Worm (Caenorhabditis elegans) whole organism, young adult: ENCODE data around the gene usp-46.
A peak's percentile ranks its signal among the peaks of the same experiment; 100 is the strongest.

Source experiments
- B0035.1 ChIP-seq: sonication (generic microtip); optimal IDR thresholded peaks from 2 replicates; lab custom pipeline; 2016; ENCODE audit warnings: missing genetic modification characterization, mild to moderate bottlenecking, missing compliant biosample characterization, missing genotype, missing genetic modification reagents
- D2030.7 ChIP-seq: fragments of 200-800 bp; sonication (Bioruptor generic); IDR thresholded peaks from 2 replicates; pipeline ENCODE4 v1.3.6; 2022; ENCODE audit warnings: missing genetic modification reagents, missing genetic modification characterization, missing compliant biosample characterization
- F22D6.2 ChIP-seq: sonication (generic microtip); optimal IDR thresholded peaks from 2 replicates; lab custom pipeline; 2016; ENCODE audit warnings: mild to moderate bottlenecking, missing genetic modification characterization, missing compliant biosample characterization
- F33H1.4 ChIP-seq: fragments of 200-800 bp; sonication (Bioruptor generic); IDR thresholded peaks from 2 replicates; pipeline ENCODE4 v1.3.6; 2022; ENCODE audit warnings: missing genetic modification reagents, missing genetic modification characterization, missing compliant biosample characterization
- F37B4.10 ChIP-seq: fragments of 200-800 bp; sonication (Bioruptor generic); IDR thresholded peaks from 2 replicates; pipeline ENCODE4 v1.3.6; 2022; ENCODE audit warnings: missing genetic modification characterization, missing compliant biosample characterization
- F49E8.2 ChIP-seq: sonication (generic microtip); optimal IDR thresholded peaks from 3 replicates; lab custom pipeline; 2017; ENCODE audit warnings: missing genetic modification characterization, mild to moderate bottlenecking, missing compliant biosample characterization, antibody characterized with exemption, moderate library complexity; ENCODE audit not compliant: insufficient read depth
- F55B11.4 ChIP-seq: sonication (generic microtip); optimal IDR thresholded peaks from 2 replicates; lab custom pipeline; 2016; ENCODE audit warnings: missing compliant biosample characterization, missing genetic modification characterization, borderline replicate concordance; ENCODE audit not compliant: insufficient read depth
- K11D2.4 ChIP-seq: fragments of 200-800 bp; sonication (Bioruptor generic); IDR thresholded peaks from 2 replicates; pipeline ENCODE4 v1.3.6; 2022; ENCODE audit warnings: missing genetic modification reagents, missing genetic modification characterization, missing compliant biosample characterization
- K12H6.12 ChIP-seq: fragments of 200-800 bp; sonication (Bioruptor generic); optimal IDR thresholded peaks from 2 replicates; lab custom pipeline; 2018; ENCODE audit warnings: mild to moderate bottlenecking, missing genetic modification characterization, missing compliant biosample characterization
- T07F8.4 ChIP-seq: sonication (generic microtip); optimal IDR thresholded peaks from 2 replicates; lab custom pipeline; 2016; ENCODE audit warnings: mild to moderate bottlenecking, missing genetic modification characterization, moderate library complexity, missing compliant biosample characterization
- Y53G8AR.9 ChIP-seq: fragments of 200-800 bp; sonication (Bioruptor generic); conservative IDR thresholded peaks from 2 replicates; pipeline ENCODE4 v1.3.6; 2022; ENCODE audit warnings: missing genetic modification reagents, missing genetic modification characterization, missing compliant biosample characterization
- Y95B8A.8 ChIP-seq: fragments of 200-800 bp; sonication (Bioruptor generic); IDR thresholded peaks from 2 replicates; pipeline ENCODE4 v1.3.6; 2022; ENCODE audit warnings: missing genetic modification reagents, missing genetic modification characterization, missing compliant biosample characterization
- ZK185.1 ChIP-seq: sonication (generic microtip); optimal IDR thresholded peaks from 2 replicates; lab custom pipeline; 2016; ENCODE audit warnings: mild to moderate bottlenecking, missing genetic modification characterization, missing compliant biosample characterization; ENCODE audit not compliant: poor library complexity, severe bottlenecking
- akir-1 ChIP-seq: fragments of 200-800 bp; sonication (Bioruptor generic); optimal IDR thresholded peaks from 2 replicates; lab custom pipeline; 2018; ENCODE audit warnings: mild to moderate bottlenecking, missing genetic modification characterization, moderate library complexity, missing compliant biosample characterization
- aptf-2 ChIP-seq: fragments of 200-800 bp; sonication (Bioruptor generic); conservative IDR thresholded peaks from 2 replicates; pipeline ENCODE4 v1.3.6; 2022; ENCODE audit warnings: missing genetic modification reagents, missing genetic modification characterization, missing compliant biosample characterization
- attf-5 ChIP-seq: fragments of 200-800 bp; sonication (Bioruptor generic); optimal IDR thresholded peaks from 2 replicates; lab custom pipeline; 2018; ENCODE audit warnings: mild to moderate bottlenecking, missing genetic modification characterization, missing compliant biosample characterization
- ccch-3 ChIP-seq: fragments of 200-800 bp; sonication (Bioruptor generic); optimal IDR thresholded peaks from 2 replicates; lab custom pipeline; 2018; ENCODE audit warnings: mild to moderate bottlenecking, missing genetic modification characterization, missing compliant biosample characterization
- ceh-100 ChIP-seq: fragments of 200-800 bp; sonication (Bioruptor generic); IDR thresholded peaks from 2 replicates; pipeline ENCODE4 v1.3.6; 2022; ENCODE audit warnings: missing genetic modification reagents, missing genetic modification characterization, missing compliant biosample characterization
- ceh-27 ChIP-seq: fragments of 200-800 bp; sonication (Bioruptor generic); optimal IDR thresholded peaks from 2 replicates; lab custom pipeline; 2018; ENCODE audit warnings: mild to moderate bottlenecking, missing genetic modification characterization, moderate library complexity, missing compliant biosample characterization
- ceh-40 ChIP-seq: fragments of 200-800 bp; sonication (Bioruptor generic); IDR thresholded peaks from 2 replicates; pipeline ENCODE4 v1.3.6; 2022; ENCODE audit warnings: missing genetic modification characterization, missing compliant biosample characterization
- ceh-91 ChIP-seq: fragments of 200-800 bp; sonication (Bioruptor generic); IDR thresholded peaks from 2 replicates; pipeline ENCODE4 v1.3.6; 2022; ENCODE audit warnings: missing genetic modification reagents, missing genetic modification characterization, missing compliant biosample characterization
- chd-7 ChIP-seq: sonication (generic microtip); optimal IDR thresholded peaks from 2 replicates; lab custom pipeline; 2016; ENCODE audit warnings: mild to moderate bottlenecking, missing genetic modification characterization, moderate library complexity, missing compliant biosample characterization
- efl-1 ChIP-seq: fragments of 150-350 bp; optimal IDR thresholded peaks from 2 replicates; lab custom pipeline; 2014; ENCODE audit warnings: missing biosample characterization, missing genetic modification reagents, missing genetic modification characterization
- egl-44 ChIP-seq: fragments of 200-800 bp; sonication (Bioruptor generic); IDR thresholded peaks from 2 replicates; pipeline ENCODE4 v1.3.6; 2022; ENCODE audit warnings: missing genetic modification reagents, missing genetic modification characterization, missing compliant biosample characterization
- egrh-3 ChIP-seq: fragments of 200-800 bp; sonication (Bioruptor generic); IDR thresholded peaks from 2 replicates; pipeline ENCODE4 v1.3.6; 2022; ENCODE audit warnings: missing genetic modification reagents, missing genetic modification characterization, missing compliant biosample characterization
- fkh-3 ChIP-seq: sonication (generic microtip); optimal IDR thresholded peaks from 2 replicates; lab custom pipeline; 2016; ENCODE audit warnings: mild to moderate bottlenecking, missing genetic modification characterization, missing compliant biosample characterization
- him-1 ChIP-seq: sonication (generic microtip); optimal IDR thresholded peaks from 2 replicates; lab custom pipeline; 2016; ENCODE audit warnings: missing genotype, missing genetic modification reagents, missing genetic modification characterization, missing compliant biosample characterization
- hlh-12 ChIP-seq: sonication (generic microtip); optimal IDR thresholded peaks from 2 replicates; lab custom pipeline; 2016; ENCODE audit warnings: missing genetic modification characterization, missing compliant biosample characterization
- lin-54 ChIP-seq: fragments of 200-800 bp; sonication (Bioruptor generic); optimal IDR thresholded peaks from 2 replicates; lab custom pipeline; 2018; ENCODE audit warnings: mild to moderate bottlenecking, missing genetic modification characterization, missing compliant biosample characterization
- lsy-27 ChIP-seq: sonication (generic microtip); optimal IDR thresholded peaks from 2 replicates; lab custom pipeline; 2017; ENCODE audit warnings: missing genetic modification characterization, mild to moderate bottlenecking, missing compliant biosample characterization, antibody characterized with exemption, missing genotype, borderline replicate concordance; ENCODE audit not compliant: insufficient read depth
- madf-10 ChIP-seq: sonication (generic microtip); optimal IDR thresholded peaks from 2 replicates; lab custom pipeline; 2016; ENCODE audit warnings: mild to moderate bottlenecking, missing genetic modification characterization, missing compliant biosample characterization
- madf-8 ChIP-seq: fragments of 200-800 bp; sonication (Bioruptor generic); conservative IDR thresholded peaks from 2 replicates; pipeline ENCODE4 v1.3.6; 2022; ENCODE audit warnings: missing genetic modification reagents, missing genetic modification characterization, missing compliant biosample characterization
- mxl-1 ChIP-seq: sonication (generic microtip); optimal IDR thresholded peaks from 2 replicates; lab custom pipeline; 2016; ENCODE audit warnings: missing genetic modification characterization, missing compliant biosample characterization
- nfya-1 ChIP-seq: sonication (generic microtip); optimal IDR thresholded peaks from 2 replicates; lab custom pipeline; 2017; ENCODE audit warnings: antibody characterized with exemption, missing compliant biosample characterization, missing genetic modification characterization, borderline replicate concordance; ENCODE audit not compliant: insufficient read depth
- nfyb-1 ChIP-seq: fragments of 200-800 bp; sonication (Bioruptor generic); IDR thresholded peaks from 2 replicates; pipeline ENCODE4 v1.3.6; 2022; ENCODE audit warnings: missing genetic modification reagents, missing genetic modification characterization, missing compliant biosample characterization
- nhr-120 ChIP-seq: fragments of 200-800 bp; sonication (Bioruptor generic); IDR thresholded peaks from 2 replicates; pipeline ENCODE4 v1.3.6; 2022; ENCODE audit warnings: missing genetic modification characterization, missing compliant biosample characterization
- nhr-179 ChIP-seq: sonication (generic microtip); optimal IDR thresholded peaks from 2 replicates; lab custom pipeline; 2016; ENCODE audit warnings: mild to moderate bottlenecking, missing genetic modification characterization, missing compliant biosample characterization
- pbrm-1 ChIP-seq: fragments of 200-800 bp; sonication (Bioruptor generic); IDR thresholded peaks from 2 replicates; pipeline ENCODE4 v1.3.6; 2022; ENCODE audit warnings: missing genetic modification reagents, missing genetic modification characterization, missing compliant biosample characterization
- pha-4 ChIP-seq: fragments of 150-350 bp; sonication (generic microtip); optimal IDR thresholded peaks from 2 replicates; lab custom pipeline; 2014; ENCODE audit warnings: missing biosample characterization, missing genetic modification reagents, missing genetic modification characterization
- repo-1 ChIP-seq: sonication (generic microtip); optimal IDR thresholded peaks from 2 replicates; lab custom pipeline; 2017; ENCODE audit warnings: mild to moderate bottlenecking, missing genetic modification characterization, missing compliant biosample characterization
- sdz-38 ChIP-seq: sonication (generic microtip); optimal IDR thresholded peaks from 2 replicates; lab custom pipeline; 2016; ENCODE audit warnings: missing genotype, missing genetic modification characterization, missing compliant biosample characterization
- snpc-1.3 ChIP-seq: sonication (generic microtip); optimal IDR thresholded peaks from 2 replicates; lab custom pipeline; 2017; ENCODE audit warnings: missing genetic modification characterization, mild to moderate bottlenecking, missing compliant biosample characterization, antibody characterized with exemption, moderate library complexity, missing genotype, missing genetic modification reagents; ENCODE audit not compliant: insufficient read depth
- tbp1 ChIP-seq: fragments of 200-800 bp; sonication (Bioruptor generic); optimal IDR thresholded peaks from 2 replicates; lab custom pipeline; 2018; ENCODE audit warnings: mild to moderate bottlenecking, missing genetic modification characterization, missing compliant biosample characterization
- unc-130 ChIP-seq: sonication (generic microtip); optimal IDR thresholded peaks from 2 replicates; lab custom pipeline; 2016; ENCODE audit warnings: missing genetic modification reagents, missing genetic modification characterization, missing compliant biosample characterization
- xnd-1 ChIP-seq: sonication (generic microtip); optimal IDR thresholded peaks from 2 replicates; lab custom pipeline; 2016; ENCODE audit warnings: missing genotype, missing genetic modification reagents, missing genetic modification characterization, missing compliant biosample characterization
- ztf-22 ChIP-seq: fragments of 200-800 bp; sonication (Bioruptor generic); optimal IDR thresholded peaks from 2 replicates; lab custom pipeline; 2018; ENCODE audit warnings: mild to moderate bottlenecking, missing genetic modification characterization, moderate library complexity, missing compliant biosample characterization
- ztf-28 ChIP-seq: fragments of 200-800 bp; sonication (Bioruptor generic); IDR thresholded peaks from 2 replicates; pipeline ENCODE4 v1.3.6; 2022; ENCODE audit warnings: missing genetic modification reagents, missing genetic modification characterization, missing compliant biosample characterization
- ztf-6 ChIP-seq: fragments of 200-800 bp; sonication (Bioruptor generic); IDR thresholded peaks from 2 replicates; pipeline ENCODE4 v1.3.6; 2022; ENCODE audit warnings: missing genetic modification reagents, missing genetic modification characterization, missing compliant biosample characterization

The usp-46 gene

DNA sequence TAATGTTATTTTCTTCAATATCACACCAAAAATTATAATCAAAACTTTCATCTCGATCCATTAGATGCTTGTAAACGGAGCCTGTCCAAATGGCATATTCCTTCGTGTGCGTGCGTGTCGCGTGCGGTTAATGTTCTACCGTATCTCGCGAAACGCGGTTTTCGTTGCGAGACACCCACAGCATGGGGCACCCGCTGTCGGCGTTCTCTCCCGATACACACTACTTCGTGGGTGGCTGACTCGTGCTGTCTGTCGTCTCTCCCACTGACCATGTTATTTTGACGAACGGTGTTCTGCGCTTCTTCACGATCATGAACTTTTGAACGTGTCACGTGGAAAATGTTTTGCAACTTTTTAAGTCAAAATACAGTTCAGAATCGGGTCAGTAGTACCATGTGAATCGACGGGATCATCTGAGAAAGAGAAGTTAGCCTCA, 10.9 kb upstream of the usp-46 start (continued):
- TF ChIP-seq T07F8.4 (tag; lab: Kevin White, UChicago) (peak; percentile 57), snpc-1.3 (tag; lab: Kevin White, UChicago) (peak; percentile 21), Y53G8AR.9 (GFP tag; lab: Robert Waterston, UW) (peak; percentile 98), ceh-100 (peak; percentile 84), attf-5 (GFP tag; lab: Kevin White, UChicago) (peak; percentile 99), xnd-1 (tag; lab: Kevin White, UChicago) (no peak), ceh-91 (GFP tag; lab: Robert Waterston, UW) (no peak), hlh-12 (tag; lab: Kevin White, UChicago) (no peak), ceh-40 (GFP tag; lab: Robert Waterston, UW) (peak; percentile 79), K11D2.4 (GFP tag; lab: Robert Waterston, UW) (peak; percentile 98), lin-54 (peak; percentile 95), F37B4.10 (GFP tag; lab: Robert Waterston, UW) (peak; percentile 94; the same call in 1 of the 2 replicates), pha-4 (tag; lab: Kevin White, UChicago) (peak; percentile 95), ceh-27 (GFP tag; lab: Kevin White, UChicago) (peak; percentile 98), nfyb-1 (GFP tag; lab: Robert Waterston, UW) (peak; percentile 99), ztf-28 (peak; percentile 84; the same call in 1 of the 2 replicates), ztf-6 (GFP tag; lab: Robert Waterston, UW) (peak; percentile 77; the same call in 1 of the 2 replicates), nhr-120 (GFP tag; lab: Robert Waterston, UW) (no peak), K12H6.12 (tag; lab: Kevin White, UChicago) (peak; percentile 100), lsy-27 (no peak), D2030.7 (GFP tag; lab: Robert Waterston, UW) (0 out of 2 replicates have a peak, but pooled peaks have one; percentile 16), madf-10 (peak; percentile 94), B0035.1 (tag; lab: Kevin White, UChicago) (peak; percentile 90), fkh-3 (tag; lab: Kevin White, UChicago) (peak; percentile 61), egl-44 (GFP tag; lab: Robert Waterston, UW) (peak; percentile 96), repo-1 (tag; lab: Kevin White, UChicago) (peak; percentile 98), akir-1 (GFP tag; lab: Kevin White, UChicago) (peak; percentile 92), ccch-3 (GFP tag; lab: Kevin White, UChicago) (peak; percentile 59), ztf-22 (GFP tag; lab: Kevin White, UChicago) (peak; percentile 97), efl-1 (GFP tag; lab: Kevin White, UChicago) (no peak), nhr-179 (tag; lab: Kevin White, UChicago) (no peak), nfya-1 (no peak), madf-8 (GFP tag; lab: Robert Waterston, UW) (no peak), mxl-1 (no peak), aptf-2 (GFP tag; lab: Robert Waterston, UW) (0 out of 2 replicates have a peak, but pooled peaks have one; percentile 40), unc-130 (GFP tag; lab: Kevin White, UChicago) (peak; percentile 3), ZK185.1 (tag; lab: Kevin White, UChicago) (peak; percentile 90), him-1 (tag; lab: Kevin White, UChicago) (no peak), F49E8.2 (tag; lab: Kevin White, UChicago) (no peak), tbp1 (GFP tag; lab: Kevin White, UChicago) (peak; percentile 75), egrh-3 (GFP tag; lab: Robert Waterston, UW) (peak; percentile 54), pbrm-1 (GFP tag; lab: Robert Waterston, UW) (peak; percentile 97), sdz-38 (tag; lab: Kevin White, UChicago) (no peak), F33H1.4 (peak; percentile 91), F22D6.2 (peak; percentile 89), Y95B8A.8 (GFP tag; lab: Robert Waterston, UW) (peak; percentile 96), chd-7 (peak; percentile 99), F55B11.4 (no peak)
